Fruit fly (Drosophila melanogaster) whole organism, embryonic: ENCODE measurements around the gene CG12106.

ENCODE experiments used
- CG10543 ChIP-seq: fragments of 200-800 bp; sonication (Bioruptor generic); optimal IDR thresholded peaks from 3 replicates; lab custom pipeline; 2017; ENCODE audit warnings: missing biosample characterization, mild to moderate bottlenecking, missing genetic modification characterization, moderate library complexity
- CG12942 ChIP-seq: fragments of 200-800 bp; sonication (Bioruptor generic); optimal IDR thresholded peaks from 3 replicates; lab custom pipeline; 2016; ENCODE audit warnings: missing biosample characterization, missing genetic modification characterization
- CG15601 ChIP-seq: fragments of 200-800 bp; sonication (Bioruptor generic); optimal IDR thresholded peaks from 3 replicates; lab custom pipeline; 2019; ENCODE audit warnings: missing biosample characterization, mild to moderate bottlenecking, missing genetic modification characterization, moderate library complexity
- CG31224 ChIP-seq: fragments of 200-800 bp; sonication (Bioruptor generic); IDR thresholded peaks from 2 replicates; pipeline ENCODE4 v1.3.6; 2022; ENCODE audit warnings: missing biosample characterization, missing genetic modification characterization
- HmgZ ChIP-seq: fragments of 200-800 bp; sonication (Bioruptor generic); optimal IDR thresholded peaks from 2 replicates; lab custom pipeline; 2018; ENCODE audit warnings: missing biosample characterization, mild to moderate bottlenecking, missing genetic modification characterization
- MTF-1 ChIP-seq: fragments of 200-800 bp; sonication (Bioruptor generic); optimal IDR thresholded peaks from 2 replicates; lab custom pipeline; 2018; ENCODE audit warnings: missing biosample characterization, mild to moderate bottlenecking, missing genetic modification characterization, borderline replicate concordance
- NK7.1 ChIP-seq: fragments of 200-800 bp; sonication (Bioruptor generic); optimal IDR thresholded peaks from 3 replicates; lab custom pipeline; 2016; ENCODE audit warnings: missing biosample characterization, missing genetic modification characterization
- Sin3A ChIP-seq: fragments of >200 bp; optimal IDR thresholded peaks from 2 replicates; lab custom pipeline; 2018
- TFAM ChIP-seq: fragments of 200-800 bp; sonication (Bioruptor generic); optimal IDR thresholded peaks from 2 replicates; lab custom pipeline; 2017; ENCODE audit warnings: missing biosample characterization, missing genetic modification characterization, inconsistent platforms
- ftz-f1 ChIP-seq: fragments of 200-800 bp; sonication (Bioruptor generic); optimal IDR thresholded peaks from 2 replicates; lab custom pipeline; 2016; ENCODE audit warnings: missing biosample characterization, missing genetic modification characterization
- mld ChIP-seq: fragments of 200-800 bp; sonication (Bioruptor generic); IDR thresholded peaks from 3 replicates; pipeline ENCODE4 v1.3.6; 2022; ENCODE audit warnings: missing biosample characterization, missing genetic modification characterization; ENCODE audit not compliant: partially characterized antibody
- nau ChIP-seq: fragments of 200-800 bp; sonication (Bioruptor generic); optimal IDR thresholded peaks from 3 replicates; lab custom pipeline; 2017; ENCODE audit warnings: missing biosample characterization, mild to moderate bottlenecking, missing genetic modification characterization, missing genetic modification reagents
- rib ChIP-seq: fragments of 200-800 bp; sonication (Bioruptor generic); IDR thresholded peaks from 2 replicates; pipeline ENCODE4 v1.3.6; 2022; ENCODE audit warnings: missing biosample characterization, missing genetic modification characterization

DNA sequence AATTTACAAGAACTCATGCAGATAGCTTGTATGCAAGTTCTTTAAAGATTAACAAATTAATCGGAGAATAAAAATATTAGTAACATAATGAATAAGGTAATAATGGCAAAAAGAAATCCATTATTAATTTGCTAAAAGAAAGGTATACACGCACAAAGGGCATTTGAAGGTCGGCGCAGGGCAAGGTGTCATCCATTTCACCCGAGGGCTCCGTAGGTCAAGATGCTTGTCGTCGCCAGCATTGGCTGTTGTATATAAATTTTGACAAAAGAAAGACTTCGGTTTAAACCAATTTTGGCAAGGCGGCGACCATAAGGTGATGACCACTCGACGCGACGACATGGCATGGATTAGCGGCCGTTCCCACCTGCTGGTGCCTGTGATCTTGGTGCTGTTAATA is 31.4 kb downstream of the CG12106 start, which contains the start of gene CG15370:
- no peak for TF ChIP-seq CG10543
- no peak for TF ChIP-seq MTF-1
- TF ChIP-seq CG31224 (GFP tag; lab: Robert Waterston, UW): no peak
- no peak for TF ChIP-seq rib (GFP tag; lab: Robert Waterston, UW)
- TF ChIP-seq nau: no peak
- TF ChIP-seq CG15601 (tag; lab: Kevin White, UChicago): no peak
- TF ChIP-seq HmgZ (tag; lab: Kevin White, UChicago): no peak
- no peak for TF ChIP-seq NK7.1 (GFP tag; lab: Kevin White, UChicago)
- TF ChIP-seq ftz-f1: no peak
- TF ChIP-seq CG12942 (GFP tag; lab: Kevin White, UChicago): no peak
- no peak for TF ChIP-seq mld (GFP tag; lab: Robert Waterston, UW)
- no peak for TF ChIP-seq Sin3A
- no peak for TF ChIP-seq TFAM (GFP tag; lab: Kevin White, UChicago)
